Fruit fly (Drosophila melanogaster) whole organism, embryonic: ENCODE measurements around the gene Hf.

Experiments
- B-H1 ChIP-seq: fragments of 200-800 bp; sonication (Bioruptor generic); IDR thresholded peaks from 3 replicates; pipeline ENCODE4 v1.3.6; 2022; ENCODE audit warnings: missing biosample characterization, missing genetic modification characterization
- B-H2 ChIP-seq: fragments of 200-800 bp; sonication (Bioruptor generic); optimal IDR thresholded peaks from 2 replicates; lab custom pipeline; 2018; ENCODE audit warnings: missing biosample characterization, mild to moderate bottlenecking, missing genetic modification characterization
- CG10147 ChIP-seq: fragments of 200-800 bp; sonication (Bioruptor generic); optimal IDR thresholded peaks from 2 replicates; lab custom pipeline; 2019; ENCODE audit warnings: missing biosample characterization, mild to moderate bottlenecking, missing genetic modification characterization, moderate library complexity
- CG11504 ChIP-seq: fragments of 200-800 bp; sonication (Bioruptor generic); optimal IDR thresholded peaks from 3 replicates; lab custom pipeline; 2019; ENCODE audit warnings: missing biosample characterization, mild to moderate bottlenecking, missing genetic modification characterization, moderate library complexity
- CG14965 ChIP-seq: fragments of 200-800 bp; sonication (Bioruptor generic); optimal IDR thresholded peaks from 2 replicates; lab custom pipeline; 2016; ENCODE audit warnings: missing biosample characterization, missing genetic modification characterization, borderline replicate concordance
- CG15696 ChIP-seq: fragments of 200-800 bp; sonication (Bioruptor generic); optimal IDR thresholded peaks from 2 replicates; lab custom pipeline; 2019; ENCODE audit warnings: missing biosample characterization, mild to moderate bottlenecking, missing genetic modification characterization, moderate library complexity
- CG16813 ChIP-seq: fragments of 200-800 bp; sonication (Bioruptor generic); IDR thresholded peaks from 3 replicates; pipeline ENCODE4 v1.3.6; 2022; ENCODE audit warnings: missing biosample characterization, missing genetic modification characterization; ENCODE audit not compliant: partially characterized antibody
- CG17568 ChIP-seq: fragments of 200-800 bp; sonication (Bioruptor generic); optimal IDR thresholded peaks from 2 replicates; lab custom pipeline; 2018; ENCODE audit warnings: missing biosample characterization, mild to moderate bottlenecking, missing genetic modification characterization, moderate library complexity
- CG1792 ChIP-seq: fragments of 200-800 bp; sonication (Bioruptor generic); optimal IDR thresholded peaks from 2 replicates; lab custom pipeline; 2016; ENCODE audit warnings: missing biosample characterization, missing genetic modification characterization
- CG2120 ChIP-seq: fragments of 200-800 bp; sonication (Bioruptor generic); optimal IDR thresholded peaks from 3 replicates; lab custom pipeline; 2016; ENCODE audit warnings: missing biosample characterization, missing genetic modification characterization
- CG2875 ChIP-seq: fragments of 200-800 bp; sonication (Bioruptor generic); optimal IDR thresholded peaks from 2 replicates; lab custom pipeline; 2017; ENCODE audit warnings: missing biosample characterization, mild to moderate bottlenecking, missing genetic modification characterization, missing genetic modification reagents
- CG3407 ChIP-seq: fragments of 200-800 bp; sonication (Bioruptor generic); optimal IDR thresholded peaks from 2 replicates; lab custom pipeline; 2018; ENCODE audit warnings: missing biosample characterization, mild to moderate bottlenecking, missing genetic modification characterization
- CG34376 ChIP-seq: fragments of 200-800 bp; sonication (Bioruptor generic); optimal IDR thresholded peaks from 2 replicates; lab custom pipeline; 2018; ENCODE audit warnings: missing biosample characterization, mild to moderate bottlenecking, missing genetic modification characterization
- CG3838 ChIP-seq: fragments of 200-800 bp; sonication (Bioruptor generic); optimal IDR thresholded peaks from 3 replicates; lab custom pipeline; 2016; ENCODE audit warnings: missing biosample characterization, missing genetic modification characterization
- CG6765 ChIP-seq: fragments of 200-800 bp; sonication (Bioruptor generic); optimal IDR thresholded peaks from 3 replicates; lab custom pipeline; 2017; ENCODE audit warnings: missing biosample characterization, mild to moderate bottlenecking, missing genetic modification characterization
- CG7271 ChIP-seq: fragments of 200-800 bp; sonication (Bioruptor generic); optimal IDR thresholded peaks from 2 replicates; lab custom pipeline; 2018; ENCODE audit warnings: missing biosample characterization, mild to moderate bottlenecking, missing genetic modification characterization, moderate library complexity
- CG7963 ChIP-seq: fragments of 200-800 bp; sonication (Bioruptor generic); IDR thresholded peaks from 3 replicates; pipeline ENCODE4 v1.3.6; 2022; ENCODE audit warnings: missing biosample characterization, missing genetic modification characterization; ENCODE audit not compliant: partially characterized antibody
- CG8089 ChIP-seq: fragments of 200-800 bp; sonication (Bioruptor generic); optimal IDR thresholded peaks from 3 replicates; lab custom pipeline; 2016; ENCODE audit warnings: missing biosample characterization, missing genetic modification characterization
- CG8290 ChIP-seq, 3 experiments: fragments of 200-800 bp; sonication (Bioruptor generic); optimal IDR thresholded peaks; 2 replicates each; lab custom pipeline; 2016 to 2019; ENCODE audit warnings: missing biosample characterization in 3 of 3, missing genetic modification characterization in 3 of 3, mild to moderate bottlenecking in 2 of 3, moderate library complexity in 1 of 3
- CG8944 ChIP-seq: fragments of 200-800 bp; sonication (Bioruptor generic); optimal IDR thresholded peaks from 3 replicates; lab custom pipeline; 2016; ENCODE audit warnings: missing biosample characterization, missing genetic modification characterization
- D ChIP-seq, 2 experiments: fragments of 200-800 bp in 1 of 2; fragments of >200 bp in 1 of 2; sonication (Bioruptor generic) in 1 of 2; optimal IDR thresholded peaks; 2 replicates in 1 of 2; 3 replicates in 1 of 2; lab custom pipeline; 2017; ENCODE audit warnings: mild to moderate bottlenecking in 1 of 2, missing biosample characterization in 1 of 2, missing genetic modification characterization in 1 of 2, missing genetic modification reagents in 1 of 2
- Ets97D ChIP-seq: fragments of 200-800 bp; sonication (Bioruptor generic); optimal IDR thresholded peaks from 3 replicates; lab custom pipeline; 2016; ENCODE audit warnings: missing biosample characterization, missing genetic modification characterization
- Fer2 ChIP-seq: fragments of 200-800 bp; sonication (Bioruptor generic); optimal IDR thresholded peaks from 2 replicates; lab custom pipeline; 2018; ENCODE audit warnings: missing biosample characterization, mild to moderate bottlenecking, missing genetic modification characterization, moderate library complexity
- Gsc ChIP-seq: fragments of 200-800 bp; sonication (Bioruptor generic); IDR thresholded peaks from 2 replicates; pipeline ENCODE4 v1.3.6; 2022; ENCODE audit warnings: missing biosample characterization, missing genetic modification characterization
- H15 ChIP-seq: fragments of 200-800 bp; sonication (Bioruptor generic); IDR thresholded peaks from 3 replicates; pipeline ENCODE4 v1.3.6; 2022; ENCODE audit warnings: missing biosample characterization, missing genetic modification characterization
- HHEX ChIP-seq: fragments of 200-800 bp; sonication (Bioruptor generic); optimal IDR thresholded peaks from 3 replicates; lab custom pipeline; 2017; ENCODE audit warnings: missing biosample characterization, mild to moderate bottlenecking, missing genetic modification characterization, missing genetic modification reagents
- Hmr ChIP-seq: fragments of 200-800 bp; sonication (Bioruptor generic); optimal IDR thresholded peaks from 3 replicates; lab custom pipeline; 2017; ENCODE audit warnings: mild to moderate bottlenecking, missing biosample characterization, missing genetic modification reagents, missing genetic modification characterization
- Med ChIP-seq: fragments of 200-800 bp; sonication (Bioruptor generic); peaks from one replicate; lab custom pipeline; 2016; ENCODE audit warnings: missing biosample characterization, missing genetic modification characterization, mild to moderate bottlenecking, inconsistent platforms, moderate library complexity
- NfI ChIP-seq: fragments of 200-800 bp; sonication (Bioruptor generic); optimal IDR thresholded peaks from 3 replicates; lab custom pipeline; 2018; ENCODE audit warnings: missing biosample characterization, mild to moderate bottlenecking, missing genetic modification characterization, moderate library complexity
- Pdp1 ChIP-seq, 2 experiments: fragments of 200-800 bp; sonication (Bioruptor generic); optimal IDR thresholded peaks; 3 replicates each; lab custom pipeline; 2016; ENCODE audit warnings: missing biosample characterization in 2 of 2, missing genetic modification characterization in 2 of 2, mild to moderate bottlenecking in 1 of 2, moderate library complexity in 1 of 2
- Ptx1 ChIP-seq: fragments of 200-800 bp; sonication (Bioruptor generic); IDR thresholded peaks from 2 replicates; pipeline ENCODE4 v1.3.6; 2022; ENCODE audit warnings: missing biosample characterization, missing genetic modification characterization
- Sox102F ChIP-seq: fragments of 200-800 bp; sonication (Bioruptor generic); optimal IDR thresholded peaks from 2 replicates; lab custom pipeline; 2018; ENCODE audit warnings: missing biosample characterization, mild to moderate bottlenecking, missing genetic modification characterization, moderate library complexity
- Sry-β ChIP-seq: fragments of 200-800 bp; sonication (Bioruptor generic); optimal IDR thresholded peaks from 2 replicates; lab custom pipeline; 2018; ENCODE audit warnings: missing biosample characterization, mild to moderate bottlenecking, missing genetic modification characterization, moderate library complexity
- Stat92E ChIP-seq, 3 experiments: fragments of >200 bp in 2 of 3; fragments of 200-800 bp in 1 of 3; sonication (Bioruptor generic) in 1 of 3; optimal IDR thresholded peaks; 2 replicates each; lab custom pipeline; 2017 to 2019; ENCODE audit warnings: missing biosample characterization in 3 of 3, missing genetic modification characterization in 3 of 3, mild to moderate bottlenecking in 1 of 3, moderate library complexity in 1 of 3
- bab2 ChIP-seq: fragments of 200-800 bp; sonication (Bioruptor generic); optimal IDR thresholded peaks from 2 replicates; lab custom pipeline; 2016; ENCODE audit warnings: missing biosample characterization, missing genetic modification characterization
- bsh ChIP-seq, 2 experiments: fragments of 200-800 bp; sonication (Bioruptor generic); optimal IDR thresholded peaks; 2 replicates each; lab custom pipeline; 2017 to 2018; ENCODE audit warnings: mild to moderate bottlenecking in 2 of 2, missing biosample characterization in 2 of 2, missing genetic modification characterization in 2 of 2, moderate library complexity in 1 of 2
- ci ChIP-seq: fragments of 200-800 bp; sonication (Bioruptor generic); IDR thresholded peaks from 3 replicates; pipeline ENCODE4 v1.3.6; 2022; ENCODE audit warnings: missing biosample characterization, missing genetic modification characterization
- crc ChIP-seq: fragments of 200-800 bp; sonication (Bioruptor generic); optimal IDR thresholded peaks from 2 replicates; lab custom pipeline; 2016; ENCODE audit warnings: missing biosample characterization, missing genetic modification characterization
- danr ChIP-seq: fragments of 200-800 bp; sonication (Bioruptor generic); IDR thresholded peaks from 2 replicates; pipeline ENCODE4 v1.3.6; 2022; ENCODE audit warnings: missing biosample characterization, missing genetic modification characterization
- gsb-n ChIP-seq: fragments of 200-800 bp; sonication (Bioruptor generic); optimal IDR thresholded peaks from 3 replicates; lab custom pipeline; 2018; ENCODE audit warnings: missing biosample characterization, mild to moderate bottlenecking, missing genetic modification characterization
- ham ChIP-seq: fragments of 200-800 bp; sonication (Bioruptor generic); IDR thresholded peaks from 2 replicates; pipeline ENCODE4 v1.3.6; 2022; ENCODE audit warnings: missing biosample characterization, missing genetic modification characterization
- kni ChIP-seq: fragments of 200-800 bp; sonication (Bioruptor generic); optimal IDR thresholded peaks from 3 replicates; lab custom pipeline; 2017; ENCODE audit warnings: mild to moderate bottlenecking, missing biosample characterization, missing genetic modification reagents, missing genetic modification characterization
- lab ChIP-seq: fragments of 200-800 bp; sonication (Bioruptor generic); optimal IDR thresholded peaks from 3 replicates; lab custom pipeline; 2017; ENCODE audit warnings: missing biosample characterization, missing genetic modification characterization, mild to moderate bottlenecking, moderate library complexity, missing genetic modification reagents
- nerfin-1 ChIP-seq: fragments of 200-800 bp; sonication (Bioruptor generic); optimal IDR thresholded peaks from 3 replicates; lab custom pipeline; 2019; ENCODE audit warnings: missing biosample characterization, mild to moderate bottlenecking, missing genetic modification characterization, moderate library complexity
- oc ChIP-seq: fragments of 200-800 bp; sonication (Bioruptor generic); optimal IDR thresholded peaks from 2 replicates; lab custom pipeline; 2018; ENCODE audit warnings: missing biosample characterization, mild to moderate bottlenecking, missing genetic modification characterization, moderate library complexity
- onecut ChIP-seq: fragments of 200-800 bp; sonication (Bioruptor generic); IDR thresholded peaks from 2 replicates; pipeline ENCODE4 v1.3.6; 2022; ENCODE audit warnings: missing biosample characterization, missing genetic modification characterization
- pzg ChIP-seq: fragments of 200-800 bp; sonication (Bioruptor generic); optimal IDR thresholded peaks from 3 replicates; lab custom pipeline; 2018; ENCODE audit warnings: missing biosample characterization, mild to moderate bottlenecking, missing genetic modification characterization, moderate library complexity
- sqz ChIP-seq: fragments of 200-800 bp; sonication (Bioruptor generic); optimal IDR thresholded peaks from 3 replicates; lab custom pipeline; 2018; ENCODE audit warnings: missing biosample characterization, mild to moderate bottlenecking, missing genetic modification characterization

Gene Hf

DNA sequence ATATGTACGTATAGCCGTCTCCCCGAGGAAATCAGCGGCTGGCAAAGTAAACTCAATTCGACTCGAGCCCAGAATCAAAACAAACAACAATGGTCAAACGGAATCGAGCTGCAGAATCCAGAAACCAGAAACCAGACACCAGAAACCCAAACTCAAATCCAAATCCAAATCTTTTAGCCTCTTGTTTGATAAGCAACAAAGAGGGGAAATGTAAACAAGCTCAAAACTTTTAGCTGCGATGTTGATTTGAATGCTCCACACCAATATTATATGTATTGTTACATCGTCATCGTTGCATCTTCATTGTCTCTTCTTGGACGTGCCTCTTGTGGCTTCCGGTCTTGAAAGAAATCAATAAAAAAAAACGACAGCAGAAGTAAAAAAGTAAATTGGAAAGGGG, 17.9 kb downstream of the Hf start (continued):
- TF ChIP-seq Ptx1 (GFP tag; lab: Robert Waterston, UW) (no peak), H15 (GFP tag; lab: Robert Waterston, UW) (no peak), CG6765 (GFP tag; lab: Kevin White, UChicago) (no peak), CG8944 (GFP tag; lab: Kevin White, UChicago) (no peak), Ets97D (no peak), danr (GFP tag; lab: Robert Waterston, UW) (no peak), CG34376 (no peak), CG15696 (tag; lab: Kevin White, UChicago) (peak; percentile 36), CG1792 (GFP tag; lab: Kevin White, UChicago) (peak; percentile 15), crc (GFP tag; lab: Kevin White, UChicago) (no peak), bab2 (peak; percentile 53), CG14965 (GFP tag; lab: Kevin White, UChicago) (peak; percentile 10), B-H2 (GFP tag; lab: Kevin White, UChicago) (no peak), B-H1 (GFP tag; lab: Robert Waterston, UW) (no peak), NfI (GFP tag; lab: Kevin White, UChicago) (no peak), CG3407 (GFP tag; lab: Kevin White, UChicago) (peak; percentile 29), nerfin-1 (tag; lab: Kevin White, UChicago) (no peak), lab (GFP tag; lab: Kevin White, UChicago) (no peak), D (optimal IDR thresholded peaks at IDR 0.05; lab: Kevin White, UChicago) (no peak), D (GFP tag; optimal IDR thresholded peaks at IDR 0.05; lab: Kevin White, UChicago) (peak; percentile 28), Fer2 (tag; lab: Kevin White, UChicago) (no peak), bsh (GFP tag; optimal IDR thresholded peaks at IDR 0.05; lab: Kevin White, UChicago) (peak in 1 of 2 experiments; percentile 13), sqz (peak; percentile 48), onecut (0 out of 2 replicates have a peak, but pooled peaks have one; percentile 5), ci (GFP tag; lab: Robert Waterston, UW) (0 out of 3 replicates have a peak, but pooled peaks have one; percentile 36), oc (peak; percentile 26), CG17568 (GFP tag; lab: Kevin White, UChicago) (no peak), CG11504 (tag; lab: Kevin White, UChicago) (no peak), HHEX (no peak), CG8290 (GFP tag; optimal IDR thresholded peaks at IDR 0.05; lab: Kevin White, UChicago) (peak; percentile 16), CG8290 (tag; optimal IDR thresholded peaks at IDR 0.05; lab: Kevin White, UChicago) (peak in 1 of 2 experiments; percentile 19), CG8089 (peak; percentile 39), CG7963 (GFP tag; lab: Robert Waterston, UW) (no peak), pzg (GFP tag; lab: Kevin White, UChicago) (no peak), CG16813 (GFP tag; lab: Robert Waterston, UW) (no peak), CG7271 (tag; lab: Kevin White, UChicago) (no peak), kni (GFP tag; lab: Kevin White, UChicago) (peak; percentile 38), CG10147 (GFP tag; lab: Kevin White, UChicago) (no peak), Sry-β (GFP tag; lab: Kevin White, UChicago) (no peak), CG3838 (GFP tag; lab: Kevin White, UChicago) (no peak), Hmr (GFP tag; lab: Kevin White, UChicago) (no peak), Med (GFP tag; lab: Kevin White, UChicago) (peak; percentile 29), ham (GFP tag; lab: Robert Waterston, UW) (no peak), Sox102F (GFP tag; lab: Kevin White, UChicago) (peak; percentile 15), CG2875 (GFP tag; lab: Kevin White, UChicago) (peak; percentile 18), gsb-n (tag; lab: Kevin White, UChicago) (peak; percentile 37), Gsc (no peak), Stat92E (GFP tag; optimal IDR thresholded peaks at IDR 0.05; lab: Kevin White, UChicago) (no peak), Pdp1 (GFP tag; optimal IDR thresholded peaks at IDR 0.05; lab: Kevin White, UChicago) (peak in 1 of 2 experiments; percentile 28), CG2120 (GFP tag; lab: Kevin White, UChicago) (no peak)
